Fruit fly (Drosophila melanogaster) whole organism, prepupa: ENCODE data around the gene Sec23.

Source experiments
- CG10631 ChIP-seq: fragments of 200-800 bp; sonication (Bioruptor generic); optimal IDR thresholded peaks from 2 replicates; lab custom pipeline; 2016; ENCODE audit warnings: missing biosample characterization, missing genetic modification characterization
- CG11294 ChIP-seq: fragments of 200-800 bp; sonication (Bioruptor generic); IDR thresholded peaks from 2 replicates; pipeline ENCODE4 v1.3.6; 2022; ENCODE audit warnings: missing biosample characterization, missing genetic modification characterization
- CG15336 ChIP-seq: fragments of 200-800 bp; sonication (Bioruptor generic); IDR thresholded peaks from 2 replicates; pipeline ENCODE4 v1.3.6; 2022; ENCODE audit warnings: missing biosample characterization, missing genetic modification characterization
- Hr39 ChIP-seq: fragments of 200-800 bp; sonication (Bioruptor generic); optimal IDR thresholded peaks from 2 replicates; lab custom pipeline; 2016; ENCODE audit warnings: missing biosample characterization, missing genetic modification characterization

dm6 chr3R:5668928-5669739, 20.3 kb downstream of the Sec23 start, which contains the start of the genes Xe7 and Atg17:
- TF ChIP-seq CG10631 (GFP tag; lab: Kevin White, UChicago) (peak; percentile 97), CG15336 (GFP tag; lab: Robert Waterston, UW) (peak; percentile 77), Hr39 (GFP tag; lab: Kevin White, UChicago) (peak; percentile 95), CG11294 (peak; percentile 88; the same call in 1 of the 2 replicates)
